Worm (Caenorhabditis elegans) whole organism, midembryonic: ENCODE results near the gene Y40B10B.1.

Experiments used
- T22C8.4 ChIP-seq: fragments of 200-800 bp; sonication (Bioruptor generic); IDR thresholded peaks from 2 replicates; pipeline ENCODE4 v1.3.6; 2022; ENCODE audit warnings: missing genetic modification characterization, missing compliant biosample characterization
- cog-1 ChIP-seq: sonication (generic microtip); optimal IDR thresholded peaks from 2 replicates; lab custom pipeline; 2016; ENCODE audit warnings: missing genetic modification characterization, missing compliant biosample characterization
- flt-1 ChIP-seq: fragments of 200-800 bp; sonication (Bioruptor generic); IDR thresholded peaks from 2 replicates; pipeline ENCODE4 v1.3.6; 2022; ENCODE audit warnings: missing genetic modification characterization, missing compliant biosample characterization
- klf-2 ChIP-seq: fragments of 200-800 bp; sonication (Bioruptor generic); conservative IDR thresholded peaks from 2 replicates; pipeline ENCODE4 v1.3.6; 2022; ENCODE audit warnings: missing genetic modification reagents, missing genetic modification characterization, missing compliant biosample characterization
- med-1 ChIP-seq: sonication (generic microtip); optimal IDR thresholded peaks from 2 replicates; lab custom pipeline; 2017; ENCODE audit warnings: missing genetic modification characterization, mild to moderate bottlenecking, missing compliant biosample characterization, antibody characterized with exemption, missing genetic modification reagents; ENCODE audit not compliant: insufficient read depth
- ref-1 ChIP-seq: fragments of 200-800 bp; sonication (Bioruptor generic); conservative IDR thresholded peaks from 2 replicates; pipeline ENCODE4 v1.3.6; 2022; ENCODE audit warnings: missing genetic modification reagents, missing genetic modification characterization, missing compliant biosample characterization
- tab-1 ChIP-seq: fragments of 200-800 bp; sonication (Bioruptor generic); IDR thresholded peaks from 2 replicates; pipeline ENCODE4 v1.3.6; 2022; ENCODE audit warnings: missing genetic modification characterization, missing compliant biosample characterization
- ztf-23 ChIP-seq: fragments of 200-800 bp; sonication (Bioruptor generic); IDR thresholded peaks from 2 replicates; pipeline ENCODE4 v1.3.6; 2022; ENCODE audit warnings: missing genetic modification reagents, missing genetic modification characterization, missing compliant biosample characterization
- ztf-29 ChIP-seq: fragments of 200-800 bp; sonication (Bioruptor generic); IDR thresholded peaks from 2 replicates; pipeline ENCODE4 v1.3.6; 2022; ENCODE audit warnings: missing genetic modification reagents, missing genetic modification characterization, missing compliant biosample characterization

Gene Y40B10B.1

ce11 chrV:1978968-1979367 lies 17.6 kb upstream of the Y40B10B.1 start, which contains the start of gene T08B1.4:
Gene T08B1.4 (plus strand): TSS chrV:1979268.
- TF ChIP-seq tab-1 (no peak), flt-1 (no peak), med-1 (GFP tag; lab: Kevin White, UChicago) (no peak), klf-2 (GFP tag; lab: Robert Waterston, UW) (no peak), ref-1 (no peak), ztf-23 (GFP tag; lab: Robert Waterston, UW) (no peak), T22C8.4 (GFP tag; lab: Robert Waterston, UW) (no peak), cog-1 (tag; lab: Kevin White, UChicago) (no peak)

- no peak for TF ChIP-seq flt-1
- no peak for TF ChIP-seq klf-2 (GFP tag; lab: Robert Waterston, UW)
- TF ChIP-seq cog-1 (tag; lab: Kevin White, UChicago), result no peak
- TF ChIP-seq ztf-23 (GFP tag; lab: Robert Waterston, UW), result no peak
- no peak for TF ChIP-seq ztf-29
- TF ChIP-seq med-1 (GFP tag; lab: Kevin White, UChicago), result no peak
- TF ChIP-seq tab-1, result no peak
- TF ChIP-seq ref-1, result no peak
- no peak for TF ChIP-seq T22C8.4 (GFP tag; lab: Robert Waterston, UW)
Measured at ce11 chrV:1975049-1975448, 13.7 kb upstream of the Y40B10B.1 start, which contains the start of gene fbxa-201. Gene fbxa-201 (plus strand): TSS chrV:1975349.

ce11 chrV:1969690-1970089 lies 8.3 kb upstream of the Y40B10B.1 start:
- TF ChIP-seq cog-1 (tag; lab: Kevin White, UChicago) (no peak), ref-1 (no peak), klf-2 (GFP tag; lab: Robert Waterston, UW) (no peak), flt-1 (no peak), tab-1 (no peak), med-1 (GFP tag; lab: Kevin White, UChicago) (no peak), ztf-29 (no peak), ztf-23 (GFP tag; lab: Robert Waterston, UW) (no peak), T22C8.4 (GFP tag; lab: Robert Waterston, UW) (no peak)

ce11 chrV:1969228-1969627 lies 7.9 kb upstream of the Y40B10B.1 start, which contains the start of gene acs-3:
Gene acs-3 (plus strand): TSS chrV:1969528.
- no peak for TF ChIP-seq med-1 (GFP tag; lab: Kevin White, UChicago)
- TF ChIP-seq ztf-23 (GFP tag; lab: Robert Waterston, UW), result no peak
- no peak for TF ChIP-seq flt-1
- no peak for TF ChIP-seq T22C8.4 (GFP tag; lab: Robert Waterston, UW)
- TF ChIP-seq ztf-29, result no peak
- no peak for TF ChIP-seq tab-1
- TF ChIP-seq klf-2 (GFP tag; lab: Robert Waterston, UW), result no peak
- TF ChIP-seq ref-1, result no peak
- no peak for TF ChIP-seq cog-1 (tag; lab: Kevin White, UChicago)

- TF ChIP-seq cog-1 (tag; lab: Kevin White, UChicago), result no peak
- no peak for TF ChIP-seq klf-2 (GFP tag; lab: Robert Waterston, UW)
- TF ChIP-seq ref-1, result no peak
- TF ChIP-seq ztf-23 (GFP tag; lab: Robert Waterston, UW), result no peak
- TF ChIP-seq tab-1, result no peak
- no peak for TF ChIP-seq flt-1
- TF ChIP-seq T22C8.4 (GFP tag; lab: Robert Waterston, UW), result no peak
Measured at ce11 chrV:1968809-1969208, 7.5 kb upstream of the Y40B10B.1 start.

ce11 chrV:1966962-1967361 lies 5.6 kb upstream of the Y40B10B.1 start:
- TF ChIP-seq tab-1, result no peak
- no peak for TF ChIP-seq med-1 (GFP tag; lab: Kevin White, UChicago)
- TF ChIP-seq cog-1 (tag; lab: Kevin White, UChicago), result no peak
- TF ChIP-seq ref-1, result no peak
- no peak for TF ChIP-seq klf-2 (GFP tag; lab: Robert Waterston, UW)
- no peak for TF ChIP-seq T22C8.4 (GFP tag; lab: Robert Waterston, UW)
- no peak for TF ChIP-seq flt-1
- TF ChIP-seq ztf-29, result no peak
- TF ChIP-seq ztf-23 (GFP tag; lab: Robert Waterston, UW), result no peak

- TF ChIP-seq flt-1 (no peak), tab-1 (no peak), T22C8.4 (GFP tag; lab: Robert Waterston, UW) (no peak), klf-2 (GFP tag; lab: Robert Waterston, UW) (no peak)
Measured at ce11 chrV:1964806-1965205, 3.5 kb upstream of the Y40B10B.1 start, which contains the start of gene srj-15. Gene srj-15 (minus strand): TSS chrV:1964906.

- TF ChIP-seq klf-2 (GFP tag; lab: Robert Waterston, UW), result no peak
- TF ChIP-seq cog-1 (tag; lab: Kevin White, UChicago), result no peak
- no peak for TF ChIP-seq ztf-23 (GFP tag; lab: Robert Waterston, UW)
- TF ChIP-seq ref-1, result no peak
- no peak for TF ChIP-seq T22C8.4 (GFP tag; lab: Robert Waterston, UW)
- TF ChIP-seq tab-1, result no peak
- no peak for TF ChIP-seq ztf-29
- no peak for TF ChIP-seq med-1 (GFP tag; lab: Kevin White, UChicago)
- no peak for TF ChIP-seq flt-1
Measured at ce11 chrV:1957110-1957509, 4.2 kb downstream of the Y40B10B.1 start, which contains the start of gene fipr-25. Gene fipr-25 (plus strand): TSS chrV:1957410.

ce11 chrV:1955246-1955645 lies 6.1 kb downstream of the Y40B10B.1 start:
- TF ChIP-seq cog-1 (tag; lab: Kevin White, UChicago), result no peak
- no peak for TF ChIP-seq ztf-23 (GFP tag; lab: Robert Waterston, UW)
- TF ChIP-seq klf-2 (GFP tag; lab: Robert Waterston, UW), result no peak
- no peak for TF ChIP-seq med-1 (GFP tag; lab: Kevin White, UChicago)
- no peak for TF ChIP-seq tab-1
- no peak for TF ChIP-seq flt-1
- TF ChIP-seq ztf-29, result no peak
- TF ChIP-seq T22C8.4 (GFP tag; lab: Robert Waterston, UW), result no peak
- no peak for TF ChIP-seq ref-1

ce11 chrV:1945875-1946274 lies 15.5 kb downstream of the Y40B10B.1 start:
- TF ChIP-seq flt-1 (no peak), tab-1 (no peak), klf-2 (GFP tag; lab: Robert Waterston, UW) (no peak), med-1 (GFP tag; lab: Kevin White, UChicago) (no peak), T22C8.4 (GFP tag; lab: Robert Waterston, UW) (no peak)
